Fruit fly (Drosophila melanogaster) whole organism, adult: ENCODE data around the gene danr.

Source experiments
- kay ChIP-seq: fragments of 200-800 bp; sonication (Bioruptor generic); peaks from one replicate; lab custom pipeline; 2016; ENCODE audit warnings: missing biosample characterization, missing genetic modification characterization, borderline replicate concordance
- tj ChIP-seq: fragments of 200-800 bp; sonication (Bioruptor generic); optimal IDR thresholded peaks from 3 replicates; lab custom pipeline; 2017; ENCODE audit warnings: missing biosample characterization, mild to moderate bottlenecking, missing genetic modification characterization, moderate library complexity

dm6 chr3R:25174244-25174643, 36.4 kb downstream of the danr start:
- TF ChIP-seq kay (GFP tag; lab: Kevin White, UChicago), result no peak
- no peak for TF ChIP-seq tj (GFP tag; lab: Kevin White, UChicago)
